Fruit fly (Drosophila melanogaster) whole organism, embryonic: Measurements from ENCODE around the gene CG31076.

Experiments
- Bdp1 ChIP-seq: fragments of 200-800 bp; sonication (Bioruptor generic); optimal IDR thresholded peaks from 3 replicates; lab custom pipeline; 2016; ENCODE audit warnings: missing biosample characterization, missing genetic modification characterization
- CG11247 ChIP-seq: fragments of 200-800 bp; sonication (Bioruptor generic); IDR thresholded peaks from 2 replicates; pipeline ENCODE4 v1.3.6; 2022; ENCODE audit warnings: missing biosample characterization, missing genetic modification characterization
- CG11695 ChIP-seq: fragments of 200-800 bp; sonication (Bioruptor generic); IDR thresholded peaks from 3 replicates; pipeline ENCODE4 v1.3.6; 2022; ENCODE audit warnings: missing biosample characterization, missing genetic modification characterization
- CG12071 ChIP-seq: fragments of 200-800 bp; sonication (Bioruptor generic); optimal IDR thresholded peaks from 3 replicates; lab custom pipeline; 2018; ENCODE audit warnings: missing biosample characterization, mild to moderate bottlenecking, missing genetic modification characterization
- CG12155 ChIP-seq: fragments of 200-800 bp; sonication (Bioruptor generic); optimal IDR thresholded peaks from 3 replicates; lab custom pipeline; 2016; ENCODE audit warnings: missing biosample characterization, missing genetic modification characterization
- CG12769 ChIP-seq: fragments of 200-800 bp; sonication (Bioruptor generic); optimal IDR thresholded peaks from 2 replicates; lab custom pipeline; 2019; ENCODE audit warnings: missing biosample characterization, mild to moderate bottlenecking, missing genetic modification characterization, moderate library complexity
- CG13296 ChIP-seq: fragments of 200-800 bp; sonication (Bioruptor generic); optimal IDR thresholded peaks from 3 replicates; lab custom pipeline; 2018; ENCODE audit warnings: missing biosample characterization, mild to moderate bottlenecking, missing genetic modification characterization
- CG14441 ChIP-seq: fragments of 200-800 bp; sonication (Bioruptor generic); IDR thresholded peaks from 2 replicates; pipeline ENCODE4 v1.3.6; 2022; ENCODE audit warnings: missing biosample characterization, missing genetic modification characterization
- CG15011 ChIP-seq: fragments of 200-800 bp; sonication (Bioruptor generic); optimal IDR thresholded peaks from 3 replicates; lab custom pipeline; 2018; ENCODE audit warnings: missing biosample characterization, mild to moderate bottlenecking, missing genetic modification characterization
- CG1603 ChIP-seq: fragments of 200-800 bp; sonication (Bioruptor generic); optimal IDR thresholded peaks from 2 replicates; lab custom pipeline; 2019; ENCODE audit warnings: missing biosample characterization, mild to moderate bottlenecking, missing genetic modification characterization, moderate library complexity
- CG16815 ChIP-seq: fragments of 200-800 bp; sonication (Bioruptor generic); optimal IDR thresholded peaks from 3 replicates; lab custom pipeline; 2017; ENCODE audit warnings: missing biosample characterization, mild to moderate bottlenecking, missing genetic modification characterization
- CG18619 ChIP-seq: fragments of 200-800 bp; sonication (Bioruptor generic); optimal IDR thresholded peaks from 3 replicates; lab custom pipeline; 2017; ENCODE audit warnings: missing biosample characterization, mild to moderate bottlenecking, missing genetic modification characterization
- CG2120 ChIP-seq: fragments of 200-800 bp; sonication (Bioruptor generic); optimal IDR thresholded peaks from 3 replicates; lab custom pipeline; 2016; ENCODE audit warnings: missing biosample characterization, missing genetic modification characterization
- CG2199 ChIP-seq: fragments of 200-800 bp; sonication (Bioruptor generic); IDR thresholded peaks from 3 replicates; pipeline ENCODE4 v1.3.6; 2022; ENCODE audit warnings: missing biosample characterization, missing genetic modification characterization
- CG2875 ChIP-seq: fragments of 200-800 bp; sonication (Bioruptor generic); optimal IDR thresholded peaks from 2 replicates; lab custom pipeline; 2017; ENCODE audit warnings: missing biosample characterization, mild to moderate bottlenecking, missing genetic modification characterization, missing genetic modification reagents
- CG4404 ChIP-seq: fragments of 200-800 bp; sonication (Bioruptor generic); IDR thresholded peaks from 2 replicates; pipeline ENCODE4 v1.3.6; 2022; ENCODE audit warnings: missing biosample characterization, missing genetic modification characterization
- CG4424 ChIP-seq: fragments of 200-800 bp; sonication (Bioruptor generic); optimal IDR thresholded peaks from 3 replicates; lab custom pipeline; 2016; ENCODE audit warnings: missing biosample characterization, missing genetic modification characterization
- CG4707 ChIP-seq: fragments of 200-800 bp; sonication (Bioruptor generic); optimal IDR thresholded peaks from 2 replicates; lab custom pipeline; 2018; ENCODE audit warnings: missing biosample characterization, mild to moderate bottlenecking, missing genetic modification characterization, moderate library complexity
- CG4854 ChIP-seq: fragments of 200-800 bp; sonication (Bioruptor generic); optimal IDR thresholded peaks from 2 replicates; lab custom pipeline; 2016; ENCODE audit warnings: missing biosample characterization, missing genetic modification characterization, inconsistent platforms
- CG7839 ChIP-seq: fragments of 200-800 bp; sonication (Bioruptor generic); optimal IDR thresholded peaks from 3 replicates; lab custom pipeline; 2018; ENCODE audit warnings: missing biosample characterization, mild to moderate bottlenecking, missing genetic modification characterization, moderate library complexity
- CG7928 ChIP-seq: fragments of 200-800 bp; sonication (Bioruptor generic); optimal IDR thresholded peaks from 2 replicates; lab custom pipeline; 2017; ENCODE audit warnings: missing biosample characterization, mild to moderate bottlenecking, missing genetic modification characterization
- CG8290 ChIP-seq, 3 experiments: fragments of 200-800 bp; sonication (Bioruptor generic); optimal IDR thresholded peaks; 2 replicates each; lab custom pipeline; 2016 to 2019; ENCODE audit warnings: missing biosample characterization in 3 of 3, missing genetic modification characterization in 3 of 3, mild to moderate bottlenecking in 2 of 3, moderate library complexity in 1 of 3
- D19A ChIP-seq: fragments of 200-800 bp; optimal IDR thresholded peaks from 3 replicates; lab custom pipeline; 2019; ENCODE audit warnings: missing biosample characterization, mild to moderate bottlenecking, missing genetic modification characterization, moderate library complexity
- Dad ChIP-seq: fragments of 200-800 bp; sonication (Bioruptor generic); optimal IDR thresholded peaks from 3 replicates; lab custom pipeline; 2016; ENCODE audit warnings: missing biosample characterization, missing genetic modification characterization
- Dfd ChIP-seq, 2 experiments: fragments of >200 bp; optimal IDR thresholded peaks; 2 replicates each; lab custom pipeline; 2017; ENCODE audit warnings: missing biosample characterization in 2 of 2, missing genetic modification characterization in 2 of 2
- Dip3 ChIP-seq: fragments of 200-800 bp; sonication (Bioruptor generic); optimal IDR thresholded peaks from 3 replicates; lab custom pipeline; 2016; ENCODE audit warnings: missing biosample characterization, missing genetic modification characterization
- Hr3 ChIP-seq: fragments of 200-800 bp; sonication (Bioruptor generic); optimal IDR thresholded peaks from 3 replicates; lab custom pipeline; 2016; ENCODE audit warnings: missing biosample characterization, missing genetic modification characterization
- Max ChIP-seq: fragments of 200-800 bp; sonication (Bioruptor generic); optimal IDR thresholded peaks from 2 replicates; lab custom pipeline; 2016; ENCODE audit warnings: missing biosample characterization, mild to moderate bottlenecking, missing genetic modification characterization
- Mrtf ChIP-seq: fragments of 200-800 bp; sonication (Bioruptor generic); IDR thresholded peaks from 3 replicates; pipeline ENCODE4 v1.3.6; 2022; ENCODE audit warnings: missing biosample characterization, missing genetic modification characterization
- Pdp1 ChIP-seq, 2 experiments: fragments of 200-800 bp; sonication (Bioruptor generic); optimal IDR thresholded peaks; 3 replicates each; lab custom pipeline; 2016; ENCODE audit warnings: missing biosample characterization in 2 of 2, missing genetic modification characterization in 2 of 2, mild to moderate bottlenecking in 1 of 2, moderate library complexity in 1 of 2
- Rfx ChIP-seq: fragments of 200-800 bp; sonication (Bioruptor generic); IDR thresholded peaks from 2 replicates; pipeline ENCODE4 v1.3.6; 2022; ENCODE audit warnings: missing biosample characterization, missing genetic modification characterization
- Sry-β ChIP-seq: fragments of 200-800 bp; sonication (Bioruptor generic); optimal IDR thresholded peaks from 2 replicates; lab custom pipeline; 2018; ENCODE audit warnings: missing biosample characterization, mild to moderate bottlenecking, missing genetic modification characterization, moderate library complexity
- Sry-δ ChIP-seq: fragments of 200-800 bp; sonication (Bioruptor generic); optimal IDR thresholded peaks from 2 replicates; lab custom pipeline; 2016; ENCODE audit warnings: missing biosample characterization, missing genetic modification characterization
- Ssrp ChIP-seq: fragments of 200-800 bp; sonication (Bioruptor generic); optimal IDR thresholded peaks from 2 replicates; lab custom pipeline; 2018; ENCODE audit warnings: missing biosample characterization, mild to moderate bottlenecking, missing genetic modification characterization, moderate library complexity
- ase ChIP-seq: fragments of 200-800 bp; sonication (Bioruptor generic); IDR thresholded peaks from 3 replicates; pipeline ENCODE4 v1.3.6; 2022; ENCODE audit warnings: missing biosample characterization, missing genetic modification characterization
- cad ChIP-seq: fragments of >200 bp; optimal IDR thresholded peaks from 2 replicates; lab custom pipeline; 2017; ENCODE audit warnings: missing biosample characterization, missing genetic modification characterization
- ci ChIP-seq: fragments of 200-800 bp; sonication (Bioruptor generic); IDR thresholded peaks from 3 replicates; pipeline ENCODE4 v1.3.6; 2022; ENCODE audit warnings: missing biosample characterization, missing genetic modification characterization
- crc ChIP-seq: fragments of 200-800 bp; sonication (Bioruptor generic); optimal IDR thresholded peaks from 2 replicates; lab custom pipeline; 2016; ENCODE audit warnings: missing biosample characterization, missing genetic modification characterization
- danr ChIP-seq: fragments of 200-800 bp; sonication (Bioruptor generic); IDR thresholded peaks from 2 replicates; pipeline ENCODE4 v1.3.6; 2022; ENCODE audit warnings: missing biosample characterization, missing genetic modification characterization
- fd64A ChIP-seq: fragments of 200-800 bp; sonication (Bioruptor generic); optimal IDR thresholded peaks from 3 replicates; lab custom pipeline; 2018; ENCODE audit warnings: missing biosample characterization, mild to moderate bottlenecking, missing genetic modification characterization
- ftz-f1 ChIP-seq: fragments of 200-800 bp; sonication (Bioruptor generic); optimal IDR thresholded peaks from 2 replicates; lab custom pipeline; 2016; ENCODE audit warnings: missing biosample characterization, missing genetic modification characterization
- lbe ChIP-seq: fragments of 200-800 bp; sonication (Bioruptor generic); optimal IDR thresholded peaks from 2 replicates; lab custom pipeline; 2016; ENCODE audit warnings: missing biosample characterization, mild to moderate bottlenecking, missing genetic modification characterization
- lilli ChIP-seq: fragments of 200-800 bp; sonication (Bioruptor generic); optimal IDR thresholded peaks from 3 replicates; lab custom pipeline; 2016; ENCODE audit warnings: missing biosample characterization, missing genetic modification characterization
- lmd ChIP-seq: fragments of 200-800 bp; sonication (Bioruptor generic); IDR thresholded peaks from 2 replicates; pipeline ENCODE4 v1.3.6; 2022; ENCODE audit warnings: missing biosample characterization, missing genetic modification characterization
- nerfin-1 ChIP-seq: fragments of 200-800 bp; sonication (Bioruptor generic); optimal IDR thresholded peaks from 3 replicates; lab custom pipeline; 2019; ENCODE audit warnings: missing biosample characterization, mild to moderate bottlenecking, missing genetic modification characterization, moderate library complexity
- nom ChIP-seq: fragments of 200-800 bp; sonication (Bioruptor generic); optimal IDR thresholded peaks from 2 replicates; lab custom pipeline; 2017; ENCODE audit warnings: missing biosample characterization, missing genetic modification characterization, mild to moderate bottlenecking, moderate library complexity, missing genetic modification reagents
- otp ChIP-seq: fragments of 200-800 bp; sonication (Bioruptor generic); IDR thresholded peaks from 3 replicates; pipeline ENCODE4, ENCODE4 v1.3.6; 2022; ENCODE audit warnings: missing biosample characterization, missing genetic modification characterization
- pita ChIP-seq: fragments of 200-800 bp; sonication (Bioruptor generic); optimal IDR thresholded peaks from 2 replicates; lab custom pipeline; 2017; ENCODE audit warnings: missing biosample characterization, mild to moderate bottlenecking, missing genetic modification characterization
- schlank ChIP-seq: fragments of 200-800 bp; sonication (Bioruptor generic); optimal IDR thresholded peaks from 2 replicates; lab custom pipeline; 2018; ENCODE audit warnings: missing biosample characterization, mild to moderate bottlenecking, missing genetic modification characterization
- slbo ChIP-seq: fragments of 200-800 bp; sonication (Bioruptor generic); IDR thresholded peaks from 2 replicates; pipeline ENCODE4 v1.3.6; 2022; ENCODE audit warnings: missing biosample characterization, missing genetic modification characterization

Gene CG31076

dm6 chr3R:26988412-26988981, 1.2 kb downstream of the CG31076 start, which contains the start of gene CG31075 (continued):
- TF ChIP-seq CG12155 (GFP tag; lab: Kevin White, UChicago) (peak; percentile 37), danr (no peak), Sry-β (GFP tag; lab: Kevin White, UChicago) (no peak), otp (GFP tag; lab: Robert Waterston, UW) (peak; percentile 24; the same call in 1 of the 3 replicates), ci (GFP tag; lab: Robert Waterston, UW) (peak; percentile 61; the same call in 2 of the 3 replicates), CG4424 (GFP tag; lab: Kevin White, UChicago) (peak; percentile 28), D19A (tag; lab: Kevin White, UChicago) (peak; percentile 44), nerfin-1 (tag; lab: Kevin White, UChicago) (no peak), CG18619 (peak; percentile 28), Bdp1 (GFP tag; lab: Kevin White, UChicago) (no peak), ase (GFP tag; lab: Robert Waterston, UW) (no peak), CG12769 (tag; lab: Kevin White, UChicago) (peak; percentile 23), Dfd (GFP tag; optimal IDR thresholded peaks at IDR 0.05; lab: Kevin White, UChicago) (no peak), lbe (GFP tag; lab: Kevin White, UChicago) (peak; percentile 88), CG7839 (tag; lab: Kevin White, UChicago) (peak; percentile 69), Dip3 (peak; percentile 23), Mrtf (GFP tag; lab: Robert Waterston, UW) (peak; percentile 65; the same call in 1 of the 3 replicates), Ssrp (tag; lab: Kevin White, UChicago) (no peak), fd64A (GFP tag; lab: Kevin White, UChicago) (no peak), CG11247 (GFP tag; lab: Robert Waterston, UW) (peak; percentile 25; the same call in 1 of the 2 replicates), CG15011 (peak; percentile 39), CG4707 (GFP tag; lab: Kevin White, UChicago) (peak; percentile 93), Sry-δ (GFP tag; lab: Kevin White, UChicago) (no peak), slbo (peak; percentile 83), CG14441 (GFP tag; lab: Robert Waterston, UW) (no peak), schlank (tag; lab: Kevin White, UChicago) (peak; percentile 48), CG16815 (GFP tag; lab: Kevin White, UChicago) (peak; percentile 4), Pdp1 (GFP tag; optimal IDR thresholded peaks at IDR 0.05; lab: Kevin White, UChicago) (peak in 1 of 2 experiments; percentile 2), Rfx (GFP tag; lab: Robert Waterston, UW) (peak; percentile 83), CG2199 (GFP tag; lab: Robert Waterston, UW) (peak; percentile 46; the same call in 1 of the 3 replicates), CG4854 (GFP tag; lab: Kevin White, UChicago) (peak; percentile 10), CG13296 (peak; percentile 15), Dad (no peak), CG4404 (GFP tag; lab: Robert Waterston, UW) (no peak), pita (GFP tag; lab: Kevin White, UChicago) (peak; percentile 33), CG7928 (GFP tag; lab: Kevin White, UChicago) (no peak), Hr3 (GFP tag; lab: Kevin White, UChicago) (no peak), crc (GFP tag; lab: Kevin White, UChicago) (no peak), nom (GFP tag; lab: Kevin White, UChicago) (peak; percentile 87), Max (GFP tag; lab: Kevin White, UChicago) (peak; percentile 54), CG11695 (GFP tag; lab: Robert Waterston, UW) (peak; percentile 47; the same call in 1 of the 3 replicates), CG12071 (GFP tag; lab: Kevin White, UChicago) (peak; percentile 31), CG2120 (GFP tag; lab: Kevin White, UChicago) (peak; percentile 65), lmd (GFP tag; lab: Robert Waterston, UW) (peak; percentile 26; the same call in 1 of the 2 replicates), CG8290 (GFP tag; optimal IDR thresholded peaks at IDR 0.05; lab: Kevin White, UChicago) (no peak), CG8290 (tag; optimal IDR thresholded peaks at IDR 0.05; lab: Kevin White, UChicago) (peak in 1 of 2 experiments; percentile 32), CG1603 (tag; lab: Kevin White, UChicago) (peak; percentile 9), lilli (GFP tag; lab: Kevin White, UChicago) (peak; percentile 50), cad (GFP tag; lab: Kevin White, UChicago) (no peak), CG2875 (GFP tag; lab: Kevin White, UChicago) (no peak), ftz-f1 (GFP tag; lab: Kevin White, UChicago) (no peak)
